Fruit fly (Drosophila melanogaster): ENCODE results near the gene dachs.

- TF ChIP-seq CG34367 (tag; optimal IDR thresholded peaks at IDR 0.05), result no peak
- TF ChIP-seq gl (tag; optimal IDR thresholded peaks at IDR 0.05), result no peak
- no peak for TF ChIP-seq EcR (GFP tag; optimal IDR thresholded peaks at IDR 0.05)
- no peak for TF ChIP-seq fd96Ca (GFP tag; IDR thresholded peaks at IDR 0.05)
- no peak for TF ChIP-seq D1 (tag; optimal IDR thresholded peaks at IDR 0.05)
- TF ChIP-seq Pif1B (GFP tag; optimal IDR thresholded peaks at IDR 0.05), result no peak
- no peak for TF ChIP-seq CG4496 (GFP tag; IDR thresholded peaks at IDR 0.05)
- no peak for TF ChIP-seq CG32121 (GFP tag; IDR thresholded peaks at IDR 0.05)
- no peak for TF ChIP-seq CG8301 (tag; optimal IDR thresholded peaks at IDR 0.05)
- TF ChIP-seq CG17806 (tag; optimal IDR thresholded peaks at IDR 0.05), result no peak
- TF ChIP-seq Pif1A (GFP tag; optimal IDR thresholded peaks at IDR 0.05), result no peak
- TF ChIP-seq CG12605 (GFP tag; IDR thresholded peaks at IDR 0.05), result no peak
- no peak for TF ChIP-seq CG8159 (tag; optimal IDR thresholded peaks at IDR 0.05)
- no peak for TF ChIP-seq CG14655 (GFP tag; optimal IDR thresholded peaks at IDR 0.05)
Measured at dm6 chr2L:8530189-8530588, 63.6 kb downstream of the dachs start.
